Fruit fly (Drosophila melanogaster) whole organism, adult: ENCODE results near the gene CG45492.
"Not testable (repeated sequence)": the region's sequence is repeated elsewhere in the genome, so short reads cannot be mapped to it uniquely, and the experiment has no call there.

Experiments
- CG11617 ChIP-seq: fragments of 200-800 bp; sonication (Bioruptor generic); optimal IDR thresholded peaks from 2 replicates; lab custom pipeline; 2017; ENCODE audit warnings: mild to moderate bottlenecking, missing biosample characterization, missing genetic modification reagents, missing genetic modification characterization
- CG12768 ChIP-seq: fragments of 200-800 bp; sonication (Bioruptor generic); optimal IDR thresholded peaks from 2 replicates; lab custom pipeline; 2017; ENCODE audit warnings: missing biosample characterization, missing genetic modification characterization, mild to moderate bottlenecking, moderate library complexity, missing genetic modification reagents
- CG14711 ChIP-seq: fragments of 200-800 bp; sonication (Bioruptor generic); optimal IDR thresholded peaks from 2 replicates; lab custom pipeline; 2018; ENCODE audit warnings: missing biosample characterization, mild to moderate bottlenecking, missing genetic modification characterization, moderate library complexity
- CG1620 ChIP-seq: fragments of 200-800 bp; sonication (Bioruptor generic); optimal IDR thresholded peaks from 2 replicates; lab custom pipeline; 2016; ENCODE audit warnings: missing biosample characterization, missing genetic modification characterization
- CG33017 ChIP-seq: fragments of 200-800 bp; sonication (Bioruptor generic); optimal IDR thresholded peaks from 2 replicates; lab custom pipeline; 2018; ENCODE audit warnings: missing biosample characterization, mild to moderate bottlenecking, missing genetic modification characterization, moderate library complexity
- CG5204 ChIP-seq: fragments of 200-800 bp; sonication (Bioruptor generic); optimal IDR thresholded peaks from 2 replicates; lab custom pipeline; 2016; ENCODE audit warnings: missing biosample characterization, missing genetic modification characterization
- CG7045 ChIP-seq: fragments of 200-800 bp; sonication (Bioruptor generic); optimal IDR thresholded peaks from 2 replicates; lab custom pipeline; 2017; ENCODE audit warnings: missing biosample characterization, mild to moderate bottlenecking, missing genetic modification characterization
- CG7101 ChIP-seq: fragments of 200-800 bp; sonication (Bioruptor generic); optimal IDR thresholded peaks from 2 replicates; lab custom pipeline; 2018; ENCODE audit warnings: missing biosample characterization, mild to moderate bottlenecking, missing genetic modification characterization, moderate library complexity
- Clk ChIP-seq: fragments of 200-800 bp; sonication (Bioruptor generic); optimal IDR thresholded peaks from 2 replicates; lab custom pipeline; 2017; ENCODE audit warnings: missing biosample characterization, missing genetic modification characterization
- Crg-1 ChIP-seq: fragments of 200-800 bp; sonication (Bioruptor generic); optimal IDR thresholded peaks from 2 replicates; lab custom pipeline; 2016; ENCODE audit warnings: missing biosample characterization, missing genetic modification characterization
- Hr96 ChIP-seq: fragments of 200-800 bp; sonication (Bioruptor generic); optimal IDR thresholded peaks from 2 replicates; lab custom pipeline; 2016; ENCODE audit warnings: missing biosample characterization, missing genetic modification characterization
- Mnt ChIP-seq: fragments of 200-800 bp; sonication (Bioruptor generic); optimal IDR thresholded peaks from 2 replicates; lab custom pipeline; 2016; ENCODE audit warnings: missing biosample characterization, mild to moderate bottlenecking, missing genetic modification characterization
- bab1 ChIP-seq: fragments of 200-800 bp; sonication (Bioruptor generic); optimal IDR thresholded peaks from 3 replicates; lab custom pipeline; 2019; ENCODE audit warnings: missing biosample characterization, mild to moderate bottlenecking, missing genetic modification characterization, moderate library complexity
- cic ChIP-seq: fragments of 200-800 bp; sonication (Bioruptor generic); optimal IDR thresholded peaks from 2 replicates; lab custom pipeline; 2017; ENCODE audit warnings: missing biosample characterization, mild to moderate bottlenecking, missing genetic modification characterization, moderate library complexity
- cnc ChIP-seq, 2 experiments: fragments of >200 bp; optimal IDR thresholded peaks; 2 replicates each; lab custom pipeline; 2017
- kay ChIP-seq: fragments of 200-800 bp; sonication (Bioruptor generic); peaks from one replicate; lab custom pipeline; 2016; ENCODE audit warnings: missing biosample characterization, missing genetic modification characterization, borderline replicate concordance
- ovo ChIP-seq: fragments of 200-800 bp; sonication (Bioruptor generic); optimal IDR thresholded peaks from 2 replicates; lab custom pipeline; 2016; ENCODE audit warnings: missing biosample characterization, missing genetic modification characterization
- pad ChIP-seq: fragments of 200-800 bp; sonication (Bioruptor generic); optimal IDR thresholded peaks from 3 replicates; lab custom pipeline; 2017; ENCODE audit warnings: missing biosample characterization, missing genetic modification characterization, mild to moderate bottlenecking, moderate library complexity, missing genetic modification reagents
- tj ChIP-seq: fragments of 200-800 bp; sonication (Bioruptor generic); optimal IDR thresholded peaks from 3 replicates; lab custom pipeline; 2017; ENCODE audit warnings: missing biosample characterization, mild to moderate bottlenecking, missing genetic modification characterization, moderate library complexity
- toe ChIP-seq: fragments of 200-800 bp; sonication (Bioruptor generic); optimal IDR thresholded peaks from 2 replicates; lab custom pipeline; 2016; ENCODE audit warnings: missing biosample characterization, missing genetic modification characterization

The CG45492 gene

dm6 chrX:19944047-19944446 lies at the start of gene CG45492:
Gene CG45492 (minus strand): TSS chrX:19944147.
- TF ChIP-seq bab1, cic, CG7045 (GFP tag; lab: Kevin White, UChicago): not testable (repeated sequence)

- TF ChIP-seq CG7045 (GFP tag; lab: Kevin White, UChicago) (no peak), tj (GFP tag; lab: Kevin White, UChicago) (no peak), CG1620 (GFP tag; lab: Kevin White, UChicago) (no peak), Mnt (GFP tag; lab: Kevin White, UChicago) (no peak), CG11617 (peak; percentile 23), kay (GFP tag; lab: Kevin White, UChicago) (no peak), Crg-1 (GFP tag; lab: Kevin White, UChicago) (no peak), CG14711 (tag; lab: Kevin White, UChicago) (no peak), cnc (optimal IDR thresholded peaks at IDR 0.05; lab: Kevin White, UChicago) (no peak), Hr96 (GFP tag; lab: Kevin White, UChicago) (peak; percentile 0), CG7101 (no peak), ovo (no peak), CG5204 (GFP tag; lab: Kevin White, UChicago) (peak; percentile 25), CG12768 (GFP tag; lab: Kevin White, UChicago) (no peak), bab1 (GFP tag; lab: Kevin White, UChicago) (no peak), Clk (GFP tag; lab: Kevin White, UChicago) (no peak), toe (GFP tag; lab: Kevin White, UChicago) (no peak), pad (GFP tag; lab: Kevin White, UChicago) (no peak), CG33017 (peak; percentile 28), cic (GFP tag; lab: Kevin White, UChicago) (no peak)
Observed at dm6 chrX:19964215-19964614, 20.3 kb upstream of the CG45492 start.

- TF ChIP-seq Mnt (GFP tag; lab: Kevin White, UChicago) (no peak), bab1 (GFP tag; lab: Kevin White, UChicago) (no peak), Crg-1 (GFP tag; lab: Kevin White, UChicago) (no peak), Clk (GFP tag; lab: Kevin White, UChicago) (no peak), CG1620 (GFP tag; lab: Kevin White, UChicago) (no peak), CG7045 (GFP tag; lab: Kevin White, UChicago) (no peak), CG5204 (GFP tag; lab: Kevin White, UChicago) (no peak), CG12768 (GFP tag; lab: Kevin White, UChicago) (no peak), cic (GFP tag; lab: Kevin White, UChicago) (no peak), CG33017 (no peak), cnc (optimal IDR thresholded peaks at IDR 0.05; lab: Kevin White, UChicago) (no peak), pad (GFP tag; lab: Kevin White, UChicago) (no peak), tj (GFP tag; lab: Kevin White, UChicago) (no peak), kay (GFP tag; lab: Kevin White, UChicago) (no peak), toe (GFP tag; lab: Kevin White, UChicago) (no peak), CG11617 (no peak), CG7101 (no peak), ovo (no peak), CG14711 (tag; lab: Kevin White, UChicago) (no peak)
Observed at dm6 chrX:19960881-19961347, 17.0 kb upstream of the CG45492 start, which contains the start of gene Nep3. Gene Nep3 (plus strand): TSS chrX:19961297.

- TF ChIP-seq tj (GFP tag; lab: Kevin White, UChicago): no peak
- TF ChIP-seq CG14711 (tag; lab: Kevin White, UChicago): no peak
- no peak for TF ChIP-seq ovo
- no peak for TF ChIP-seq Clk (GFP tag; lab: Kevin White, UChicago)
- TF ChIP-seq CG7045 (GFP tag; lab: Kevin White, UChicago): no peak
- no peak for TF ChIP-seq CG12768 (GFP tag; lab: Kevin White, UChicago)
- TF ChIP-seq Hr96 (GFP tag; lab: Kevin White, UChicago): no peak
- TF ChIP-seq toe (GFP tag; lab: Kevin White, UChicago): no peak
- no peak for TF ChIP-seq CG5204 (GFP tag; lab: Kevin White, UChicago)
- TF ChIP-seq CG11617: no peak
- TF ChIP-seq bab1 (GFP tag; lab: Kevin White, UChicago): no peak
- no peak for TF ChIP-seq pad (GFP tag; lab: Kevin White, UChicago)
- no peak for TF ChIP-seq CG7101
- TF ChIP-seq Crg-1 (GFP tag; lab: Kevin White, UChicago): no peak
- no peak for TF ChIP-seq CG33017
Observed at dm6 chrX:19959353-19959969, 15.5 kb upstream of the CG45492 start, which contains the start of gene CG12655. Gene CG12655 (minus strand): TSS chrX:19959403.

dm6 chrX:19958242-19958641 lies 14.3 kb upstream of the CG45492 start, which contains the start of gene CG43784:
Gene CG43784 (minus strand): TSS chrX:19958342.
- TF ChIP-seq CG7045 (GFP tag; lab: Kevin White, UChicago); cic (GFP tag; lab: Kevin White, UChicago); CG11617: not testable (repeated sequence)

dm6 chrX:19953508-19953907 lies 9.6 kb upstream of the CG45492 start, which contains the start of gene CG45494:
Gene CG45494 (minus strand): TSS chrX:19953608.
- TF ChIP-seq CG11617; Mnt (GFP tag; lab: Kevin White, UChicago); CG1620 (GFP tag; lab: Kevin White, UChicago): not testable (repeated sequence)
